In the genomic region with DNA sequence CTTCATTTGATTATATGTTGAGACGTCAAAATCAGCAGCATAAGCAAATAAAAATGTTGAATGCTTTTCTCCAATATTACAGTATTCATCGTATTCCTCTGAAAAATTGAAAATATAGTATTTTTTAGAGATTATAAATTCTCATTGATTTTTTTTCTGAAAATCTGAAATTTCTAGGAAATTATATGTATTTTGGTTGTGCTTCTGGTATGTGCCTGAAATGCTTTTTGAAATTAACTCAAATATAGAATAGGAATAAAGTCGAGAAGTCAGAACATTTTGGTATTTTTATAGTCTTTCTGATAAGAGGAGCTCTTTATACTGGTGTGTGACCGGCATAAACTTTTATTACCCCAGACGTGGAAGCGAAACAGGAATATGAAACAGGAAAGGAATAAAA, we compare ENCODE assay signal across 2 worm cellular contexts.
A peak's percentile ranks its signal among the peaks of the same experiment; 100 is the strongest.
TF ChIP-seq lines count a peak whose summit lies in the region.

A gene (minus strand): TSS at position 101 of the 400 bp plus-strand sequence.

TF ChIP-seq in whole organism, L3 larva, 47 proteins besides CTCF, POLR2A, EP300 and RAD21:
- peak; percentile 26 for TF ChIP-seq elt-2 (tag; optimal IDR thresholded peaks at IDR 0.05; lab: Kevin White, UChicago)

TF ChIP-seq in whole organism, L4 larva, 104 proteins besides CTCF, POLR2A, EP300 and RAD21:
- TF ChIP-seq php-3 (GFP tag; IDR thresholded peaks at IDR 0.05; lab: Robert Waterston, UW): peak; percentile 82
